Worm (Caenorhabditis elegans) whole organism, L4 larva: Measurements from ENCODE around the gene vha-4.

Source experiments
- F26F4.8 ChIP-seq: fragments of 200-800 bp; sonication (Bioruptor generic); conservative IDR thresholded peaks from 2 replicates; pipeline ENCODE4 v1.3.6; 2022; ENCODE audit warnings: missing genetic modification characterization, missing compliant biosample characterization
- egl-27 ChIP-seq: sonication (generic microtip); optimal IDR thresholded peaks from 3 replicates; lab custom pipeline; 2017; ENCODE audit warnings: missing biosample characterization, missing genetic modification reagents, missing genetic modification characterization
- unc-62 ChIP-seq, 3 experiments: fragments of 150-350 bp in 1 of 3; sonication (generic microtip); optimal IDR thresholded peaks in 2 of 3; peaks in 1 of 3; 1 replicate in 1 of 3; 2 replicates in 2 of 3; lab custom pipeline; 2014 to 2017; ENCODE audit warnings: missing biosample characterization in 3 of 3, missing genetic modification characterization in 3 of 3, missing genetic modification reagents in 3 of 3, missing genotype in 1 of 3

- TF ChIP-seq egl-27 (tag; lab: Kevin White, UChicago) (no peak), unc-62 (GFP tag; optimal IDR thresholded peaks at IDR 0.05 in 1 of 2; lab: Kevin White, UChicago) (no peak), unc-62 (tag; optimal IDR thresholded peaks at IDR 0.05; lab: Kevin White, UChicago) (no peak), F26F4.8 (no peak)
Measured at ce11 chrII:7870062-7870461, 9.1 kb downstream of the vha-4 start, which contains the start of gene ztf-17.
